Worm (Caenorhabditis elegans): ENCODE data around the gene B0336.7.

ce11 chrIII:5744579-5744978 is 47.4 kb upstream of the B0336.7 start, which contains the start of gene B0244.5:
- TF ChIP-seq ztf-29 (GFP tag; IDR thresholded peaks at IDR 0.05) (no peak), T22C8.4 (GFP tag; IDR thresholded peaks at IDR 0.05) (no peak), ztf-23 (GFP tag; IDR thresholded peaks at IDR 0.05) (no peak), med-1 (GFP tag; optimal IDR thresholded peaks at IDR 0.05; ENCODE audit: insufficient read depth) (no peak), ref-1 (GFP tag; conservative IDR thresholded peaks at IDR 0.05) (no peak)

All from whole organism, midembryonic.